Worm (Caenorhabditis elegans): ENCODE results near the gene F45D3.2.

Gene F45D3.2

DNA sequence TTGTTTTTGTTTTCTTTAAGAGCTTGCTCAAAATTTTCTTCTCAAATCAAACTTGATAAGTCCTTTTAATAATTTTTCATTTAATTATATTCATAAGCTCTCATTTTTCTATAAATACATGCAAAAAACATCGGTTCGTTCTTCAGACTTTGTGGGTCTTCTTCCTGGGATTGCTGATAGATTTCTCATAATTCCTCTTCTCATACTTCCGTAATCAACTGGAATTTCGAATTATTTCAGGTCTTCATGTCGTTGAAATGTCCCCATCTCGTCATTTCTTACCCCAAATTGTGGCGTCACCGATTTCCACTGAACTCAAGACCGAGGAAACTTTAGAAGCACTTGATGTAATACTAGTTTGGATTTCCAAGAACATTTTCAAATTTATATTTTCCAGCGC lies 24.1 kb downstream of the F45D3.2 start:
- TF ChIP-seq sma-9 (GFP tag; optimal IDR thresholded peaks at IDR 0.05) (peak; percentile 9), sma-9 (tag; optimal IDR thresholded peaks at IDR 0.05) (no peak), lin-13 (GFP tag; optimal IDR thresholded peaks at IDR 0.05) (no peak), nhr-21 (tag; optimal IDR thresholded peaks at IDR 0.05) (no peak), unc-39 (tag; optimal IDR thresholded peaks at IDR 0.05) (no peak), ceh-82 (tag; optimal IDR thresholded peaks at IDR 0.05) (no peak)

DNA sequence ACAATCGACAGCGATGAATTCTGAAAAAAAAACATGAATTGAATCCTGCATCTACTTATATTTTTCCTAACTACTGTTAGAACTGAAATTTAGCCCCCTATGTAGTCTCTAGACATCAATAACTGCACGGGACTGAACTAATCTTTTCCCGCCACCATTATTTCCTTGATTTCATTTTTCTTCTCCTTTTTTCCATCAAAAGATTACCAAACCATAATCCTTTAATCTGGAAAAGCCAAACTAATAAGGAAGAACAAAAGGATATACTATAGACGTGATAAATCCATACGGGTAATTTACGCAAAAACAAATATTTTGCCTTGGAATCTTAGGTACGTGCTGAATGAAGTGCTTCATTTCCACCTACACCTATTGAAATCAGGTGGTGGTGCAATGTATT lies 26.5 kb downstream of the F45D3.2 start:
- TF ChIP-seq lsy-2 (tag; optimal IDR thresholded peaks at IDR 0.05) (no peak), nhr-237 (tag; optimal IDR thresholded peaks at IDR 0.05) (no peak), unc-62 (GFP tag; optimal IDR thresholded peaks at IDR 0.05) (no peak), elt-1 (tag; optimal IDR thresholded peaks at IDR 0.05) (no peak), egl-27 (tag; optimal IDR thresholded peaks at IDR 0.05) (no peak)

DNA sequence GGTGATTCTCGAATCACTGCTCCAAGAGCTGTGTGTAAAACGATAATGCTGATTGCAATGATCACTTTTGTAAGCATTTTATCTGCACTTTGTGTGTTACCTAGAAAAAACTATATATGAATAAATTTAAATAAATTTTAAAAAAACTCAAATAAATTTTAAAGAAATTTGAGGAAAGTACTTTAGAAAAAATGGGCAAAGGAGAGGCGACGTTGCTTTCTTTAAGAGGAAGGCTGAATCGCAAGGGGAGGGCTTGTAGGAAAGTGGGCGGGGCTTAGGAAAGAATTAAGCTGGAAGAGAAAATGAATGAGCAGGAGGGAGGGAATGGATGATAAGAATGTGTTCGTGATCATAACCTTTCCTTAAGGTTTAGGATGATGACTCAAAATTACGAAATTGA lies 27.0 kb downstream of the F45D3.2 start, which contains the start of gene E02A10.4:
Gene E02A10.4 (minus strand): TSS at position 101 of the 400 bp plus-strand sequence.
- TF ChIP-seq ztf-1 (GFP tag; conservative IDR thresholded peaks at IDR 0.05) (no peak), nhr-23 (tag; optimal IDR thresholded peaks at IDR 0.05) (no peak), gmeb-1 (tag; optimal IDR thresholded peaks at IDR 0.05) (no peak), mdl-1 (tag; optimal IDR thresholded peaks at IDR 0.05) (no peak), fos-1 (tag; optimal IDR thresholded peaks at IDR 0.05) (no peak), elt-3 (tag; optimal IDR thresholded peaks at IDR 0.05) (no peak), lin-39 (tag; optimal IDR thresholded peaks at IDR 0.05) (no peak), mab-5 (tag; optimal IDR thresholded peaks at IDR 0.05) (no peak), snpc-4 (tag; optimal IDR thresholded peaks at IDR 0.05) (no peak)

DNA sequence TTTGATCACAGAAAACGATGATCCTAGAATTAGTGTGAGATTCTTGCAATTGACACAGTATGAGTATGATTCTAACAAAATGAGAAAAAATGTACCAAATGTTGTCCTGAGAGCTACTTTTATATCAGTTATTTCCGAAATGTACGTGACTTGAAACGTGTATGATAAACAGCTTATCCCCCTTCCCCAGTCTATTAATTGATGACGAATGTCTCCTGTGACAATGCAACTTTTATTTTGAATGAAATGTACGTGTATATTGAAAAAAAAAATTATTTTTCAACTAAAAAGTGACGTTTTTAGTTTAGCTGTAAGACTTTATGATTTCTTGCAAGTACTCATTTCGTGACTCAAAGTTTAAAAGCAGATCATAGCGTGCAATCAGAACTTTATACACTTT lies 29.4 kb downstream of the F45D3.2 start:
- TF ChIP-seq ztf-11 (tag; optimal IDR thresholded peaks at IDR 0.05) (no peak), peb-1 (tag; optimal IDR thresholded peaks at IDR 0.05) (no peak), lin-39 (tag; optimal IDR thresholded peaks at IDR 0.05) (no peak), egl-27 (tag; optimal IDR thresholded peaks at IDR 0.05) (no peak), elt-3 (tag; optimal IDR thresholded peaks at IDR 0.05) (no peak), mdl-1 (tag; optimal IDR thresholded peaks at IDR 0.05) (no peak), nhr-77 (tag; optimal IDR thresholded peaks at IDR 0.05) (no peak), ZK546.5 (tag; optimal IDR thresholded peaks at IDR 0.05) (no peak), sma-9 (GFP tag; optimal IDR thresholded peaks at IDR 0.05) (no peak), sma-9 (tag; optimal IDR thresholded peaks at IDR 0.05) (no peak), fos-1 (tag; optimal IDR thresholded peaks at IDR 0.05) (no peak), mab-5 (tag; optimal IDR thresholded peaks at IDR 0.05) (no peak)

DNA sequence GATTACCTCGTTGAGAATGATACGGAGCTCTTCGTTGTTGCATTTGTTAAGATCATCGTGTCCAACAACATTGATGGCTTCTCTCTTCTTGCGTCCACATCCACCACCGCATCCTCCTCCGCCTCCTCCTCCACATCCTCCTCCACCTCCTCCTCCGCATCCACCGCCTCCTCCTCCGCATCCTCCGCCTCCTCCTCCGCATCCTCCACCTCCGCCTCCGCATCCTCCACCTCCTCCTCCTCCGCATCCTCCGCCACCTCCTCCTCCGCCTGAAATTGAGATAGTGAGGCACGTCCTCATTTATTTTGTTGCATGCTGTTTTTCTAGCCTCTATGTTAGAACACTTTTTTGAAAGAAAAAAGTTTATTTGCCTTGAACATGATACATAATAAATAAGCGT lies 35.0 kb downstream of the F45D3.2 start:
- no peak for TF ChIP-seq ztf-4 (tag; optimal IDR thresholded peaks at IDR 0.05)

DNA sequence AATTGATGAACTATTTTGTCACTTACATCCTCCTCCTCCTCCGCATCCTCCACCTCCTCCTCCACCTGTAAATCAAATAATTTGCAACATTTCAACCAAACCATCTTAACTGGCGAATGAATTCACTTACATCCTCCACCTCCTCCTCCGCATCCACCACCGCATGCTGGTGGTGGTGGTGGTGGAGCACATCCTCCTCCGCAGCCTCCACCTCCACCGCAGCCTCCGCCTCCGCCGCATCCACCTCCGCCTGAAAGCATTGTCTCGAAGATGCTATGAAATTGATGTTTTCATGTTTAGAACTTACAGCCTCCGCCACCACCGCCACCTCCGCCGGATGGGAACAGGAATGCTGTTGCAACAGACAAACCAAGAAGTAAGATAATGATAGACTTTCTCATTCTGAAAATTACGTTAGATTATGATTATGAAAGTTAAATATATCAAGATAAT lies 35.7 kb downstream of the F45D3.2 start, which contains the start of gene grl-23:
Gene grl-23 (minus strand): TSS at position 403 of the 453 bp plus-strand sequence.
- TF ChIP-seq mdl-1 (tag; optimal IDR thresholded peaks at IDR 0.05) (no peak), blmp-1 (tag; optimal IDR thresholded peaks at IDR 0.05; ENCODE audit: insufficient read depth) (no peak), zag-1 (tag; optimal IDR thresholded peaks at IDR 0.05) (no peak), nhr-129 (tag; optimal IDR thresholded peaks at IDR 0.05) (no peak), egl-27 (tag; optimal IDR thresholded peaks at IDR 0.05) (no peak), R02D3.7 (tag; optimal IDR thresholded peaks at IDR 0.05) (no peak), Y55F3AM.14 (GFP tag; optimal IDR thresholded peaks at IDR 0.05) (no peak), elt-1 (tag; optimal IDR thresholded peaks at IDR 0.05) (no peak), mbf-1 (tag; optimal IDR thresholded peaks at IDR 0.05) (no peak), sma-9 (GFP tag; optimal IDR thresholded peaks at IDR 0.05) (no peak), sma-9 (tag; optimal IDR thresholded peaks at IDR 0.05) (no peak)

DNA sequence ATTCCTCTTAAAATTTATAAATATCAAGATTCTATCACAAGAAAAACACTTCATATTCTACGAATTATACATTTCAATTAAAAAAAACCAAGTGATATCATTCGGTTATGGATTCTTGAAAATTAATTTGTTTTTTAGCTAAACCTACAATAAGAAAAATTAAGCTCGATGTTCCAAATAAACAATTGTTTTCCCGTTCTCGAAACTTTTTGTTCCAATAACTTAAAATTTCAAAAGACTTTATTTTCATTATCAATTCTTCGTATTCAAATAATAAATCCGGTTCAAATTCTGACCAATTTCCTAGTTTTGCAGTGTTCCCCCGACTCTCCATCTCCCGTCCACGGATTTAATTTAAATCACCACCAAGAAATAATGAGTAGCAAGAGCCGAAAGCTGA lies 38.5 kb downstream of the F45D3.2 start, which contains the start of gene E02A10.3:
Gene E02A10.3 (plus strand): TSS at position 301 of the 400 bp plus-strand sequence.
- no peak for TF ChIP-seq mab-5 (tag; optimal IDR thresholded peaks at IDR 0.05)
- TF ChIP-seq ZK546.5 (tag; optimal IDR thresholded peaks at IDR 0.05) = no peak
- TF ChIP-seq ceh-16 (tag; optimal IDR thresholded peaks at IDR 0.05) = no peak
- TF ChIP-seq C34F6.9 (tag; optimal IDR thresholded peaks at IDR 0.05) = no peak
- no peak for TF ChIP-seq nhr-10 (tag; optimal IDR thresholded peaks at IDR 0.05)
- no peak for TF ChIP-seq gmeb-1 (tag; optimal IDR thresholded peaks at IDR 0.05)
- no peak for TF ChIP-seq ztf-4 (tag; optimal IDR thresholded peaks at IDR 0.05)
- no peak for TF ChIP-seq nhr-23 (tag; optimal IDR thresholded peaks at IDR 0.05)
- TF ChIP-seq lin-11 (tag; optimal IDR thresholded peaks at IDR 0.05) = no peak
- no peak for TF ChIP-seq nhr-21 (tag; optimal IDR thresholded peaks at IDR 0.05)

All from whole organism, L2 larva.